Worm (Caenorhabditis elegans): Measurements from ENCODE around the gene efn-4.

ce11 chrIV:560314-560713 lies 1.3 kb downstream of the efn-4 start:
- TF ChIP-seq nfya-1 (tag; optimal IDR thresholded peaks at IDR 0.05) (no peak), ama-1 (optimal IDR thresholded peaks at IDR 0.05) (no peak), F13H6.1 (tag; optimal IDR thresholded peaks at IDR 0.05) (no peak), Y22D7AL.16 (tag; optimal IDR thresholded peaks at IDR 0.05) (no peak), pat-9 (tag; optimal IDR thresholded peaks at IDR 0.05) (no peak), ahr-1 (tag; optimal IDR thresholded peaks at IDR 0.05) (no peak), rnt-1 (tag; optimal IDR thresholded peaks at IDR 0.05) (no peak), eyg-1 (tag; optimal IDR thresholded peaks at IDR 0.05) (no peak), pag-3 (tag; optimal IDR thresholded peaks at IDR 0.05; ENCODE audit: borderline replicate concordance) (no peak), tbx-2 (tag; optimal IDR thresholded peaks at IDR 0.05) (no peak)
